Worm (Caenorhabditis elegans) whole organism, L2 larva: ENCODE results near the gene tdp-1.

Source experiments
- F13H6.1 ChIP-seq: sonication (generic microtip); optimal IDR thresholded peaks from 2 replicates; lab custom pipeline; 2016; ENCODE audit warnings: missing genetic modification characterization, missing compliant biosample characterization
- alr-1 ChIP-seq: fragments of 150-350 bp; optimal IDR thresholded peaks from 2 replicates; lab custom pipeline; 2014; ENCODE audit warnings: missing biosample characterization, missing genetic modification characterization
- dmd-4 ChIP-seq: sonication (generic microtip); optimal IDR thresholded peaks from 2 replicates; lab custom pipeline; 2017; ENCODE audit warnings: missing biosample characterization, missing genetic modification characterization
- fos-1 ChIP-seq: fragments of 150-350 bp; optimal IDR thresholded peaks from 2 replicates; lab custom pipeline; 2014; ENCODE audit warnings: missing biosample characterization, missing genetic modification characterization
- lin-39 ChIP-seq: fragments of 150-350 bp; optimal IDR thresholded peaks from 2 replicates; lab custom pipeline; 2014; ENCODE audit warnings: missing biosample characterization, missing genetic modification reagents, missing genetic modification characterization
- lsy-2 ChIP-seq, 2 experiments: fragments of 150-350 bp in 1 of 2; sonication (generic microtip) in 1 of 2; optimal IDR thresholded peaks; 2 replicates each; lab custom pipeline; 2014 to 2017; ENCODE audit warnings: missing biosample characterization in 2 of 2, missing genetic modification characterization in 2 of 2
- mab-5 ChIP-seq: fragments of 150-350 bp; optimal IDR thresholded peaks from 2 replicates; lab custom pipeline; 2014; ENCODE audit warnings: missing biosample characterization, missing genetic modification characterization
- mdl-1 ChIP-seq, 2 experiments: fragments of 150-350 bp in 1 of 2; sonication (generic microtip) in 1 of 2; optimal IDR thresholded peaks; 2 replicates each; lab custom pipeline; 2017; ENCODE audit warnings: missing biosample characterization in 2 of 2, missing genetic modification characterization in 2 of 2
- nhr-11 ChIP-seq: fragments of 150-350 bp; optimal IDR thresholded peaks from 2 replicates; lab custom pipeline; 2014; ENCODE audit warnings: missing biosample characterization, missing genetic modification characterization
- nhr-23 ChIP-seq: fragments of 150-350 bp; optimal IDR thresholded peaks from 2 replicates; lab custom pipeline; 2014; ENCODE audit warnings: missing biosample characterization, missing genetic modification reagents, missing genetic modification characterization
- sma-3 ChIP-seq: sonication (generic microtip); optimal IDR thresholded peaks from 2 replicates; lab custom pipeline; 2016; ENCODE audit warnings: missing genetic modification reagents, missing genetic modification characterization, missing compliant biosample characterization
- sma-9 ChIP-seq, 2 experiments: fragments of 150-350 bp in 1 of 2; sonication (generic microtip) in 1 of 2; optimal IDR thresholded peaks; 2 replicates each; lab custom pipeline; 2014 to 2016; ENCODE audit warnings: missing genetic modification characterization in 2 of 2, mild to moderate bottlenecking in 1 of 2, missing biosample characterization in 1 of 2, missing compliant biosample characterization in 1 of 2, missing genetic modification reagents in 1 of 2, moderate library complexity in 1 of 2
- unc-39 ChIP-seq: fragments of 150-350 bp; optimal IDR thresholded peaks from 2 replicates; lab custom pipeline; 2014; ENCODE audit warnings: missing biosample characterization, missing genetic modification characterization

DNA sequence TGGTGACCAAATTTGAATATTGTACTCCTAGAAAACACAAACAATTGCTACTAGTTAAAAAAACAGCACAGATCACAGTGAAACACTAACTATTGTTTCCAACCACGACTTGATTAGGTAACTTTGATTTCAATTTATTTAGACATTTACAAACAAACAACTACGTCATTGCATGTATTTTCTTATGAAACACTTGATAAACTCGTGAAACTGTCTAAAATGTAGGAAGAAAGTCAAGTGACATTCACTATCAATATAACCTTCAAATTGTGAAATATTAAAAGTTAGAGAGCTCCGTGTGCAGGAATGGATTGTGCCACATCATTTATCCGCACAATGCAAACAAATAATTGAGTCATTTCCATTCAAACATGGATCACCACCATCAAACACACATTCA is 7.4 kb upstream of the tdp-1 start:
- TF ChIP-seq unc-39 (tag; lab: Kevin White, UChicago) (no peak), dmd-4 (tag; lab: Kevin White, UChicago) (no peak), mdl-1 (tag; optimal IDR thresholded peaks at IDR 0.05; lab: Kevin White, UChicago) (no peak), lin-39 (tag; lab: Kevin White, UChicago) (no peak), sma-9 (GFP tag; optimal IDR thresholded peaks at IDR 0.05; lab: Kevin White, UChicago) (no peak), sma-9 (tag; optimal IDR thresholded peaks at IDR 0.05; lab: Kevin White, UChicago) (no peak), mab-5 (tag; lab: Kevin White, UChicago) (no peak), nhr-23 (tag; lab: Kevin White, UChicago) (no peak), nhr-11 (tag; lab: Kevin White, UChicago) (no peak), lsy-2 (tag; optimal IDR thresholded peaks at IDR 0.05; lab: Kevin White, UChicago) (no peak), F13H6.1 (no peak), fos-1 (tag; lab: Kevin White, UChicago) (no peak), alr-1 (tag; lab: Kevin White, UChicago) (no peak), sma-3 (no peak)
